Fruit fly (Drosophila melanogaster): ENCODE data around the gene CG5860.
A peak's percentile ranks its signal among the peaks of the same experiment; 100 is the strongest.

The CG5860 gene

DNA sequence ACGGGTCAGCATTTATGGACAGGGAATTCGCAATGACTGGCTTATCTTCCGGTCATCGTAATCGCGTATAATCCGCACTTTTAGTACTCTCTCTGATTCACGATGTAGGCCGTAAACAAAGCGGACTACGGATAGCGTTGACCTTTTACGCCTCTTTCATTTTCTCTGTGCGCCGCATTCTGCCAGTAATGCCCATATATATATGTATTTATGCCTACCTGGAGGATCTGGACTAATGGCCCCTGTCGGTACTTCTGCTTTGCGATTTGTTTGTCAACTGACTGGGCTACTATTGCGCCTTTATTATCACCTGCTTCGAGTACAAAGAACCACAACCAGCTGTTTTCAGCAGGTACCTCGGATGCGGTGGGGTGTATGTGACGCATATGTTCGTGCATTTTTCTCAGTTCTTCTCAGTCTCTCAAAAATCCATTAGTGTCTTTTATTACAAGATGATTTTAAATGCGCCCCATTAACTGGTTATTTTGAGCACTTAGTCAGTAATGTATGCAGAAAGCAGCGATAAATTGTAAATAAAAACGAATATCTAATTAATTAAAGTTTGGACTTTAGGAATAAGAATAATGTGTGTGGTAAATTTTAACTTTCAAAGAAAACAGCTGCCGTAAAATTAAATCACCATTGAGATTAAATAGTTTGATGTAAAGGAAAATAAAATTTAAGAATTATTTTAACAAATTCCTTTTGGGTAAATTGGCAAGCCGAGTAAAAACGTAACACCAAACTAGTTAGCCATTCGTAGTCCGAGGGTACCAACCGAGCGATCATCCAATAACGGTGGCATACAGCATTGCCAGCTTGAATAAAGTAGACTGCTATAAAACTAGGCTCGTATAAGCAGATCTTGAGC is 14.9 kb upstream of the CG5860 start, which contains the start of gene CREG (continued):
- TF ChIP-seq BtbVII (GFP tag; optimal IDR thresholded peaks at IDR 0.05) (peak; percentile 15), slp2 (GFP tag; optimal IDR thresholded peaks at IDR 0.05) (no peak), CG12942 (GFP tag; optimal IDR thresholded peaks at IDR 0.05) (no peak), HHEX (GFP tag; optimal IDR thresholded peaks at IDR 0.05) (no peak), Oaz (GFP tag; IDR thresholded peaks at IDR 0.05) (no peak), sima (GFP tag; optimal IDR thresholded peaks at IDR 0.05) (no peak), CG8290 (GFP tag; optimal IDR thresholded peaks at IDR 0.05) (no peak), CG8290 (tag; optimal IDR thresholded peaks at IDR 0.05) (no peak), CG11696 (GFP tag; IDR thresholded peaks at IDR 0.05) (no peak), peb (GFP tag; IDR thresholded peaks at IDR 0.05) (no peak), pan (optimal IDR thresholded peaks at IDR 0.05) (peak in 1 of 2 experiments; percentile 64), pan (GFP tag; optimal IDR thresholded peaks at IDR 0.05 in 1 of 2, IDR thresholded peaks at IDR 0.05 in 1 of 2) (peak in 1 of 2 experiments; percentile 77), NC2α (GFP tag; optimal IDR thresholded peaks at IDR 0.05) (no peak), CG4404 (GFP tag; IDR thresholded peaks at IDR 0.05) (no peak), unpg (GFP tag; optimal IDR thresholded peaks at IDR 0.05) (no peak), gcm (GFP tag; optimal IDR thresholded peaks at IDR 0.05) (no peak), Sry-δ (GFP tag; optimal IDR thresholded peaks at IDR 0.05) (no peak), CG34422 (GFP tag; IDR thresholded peaks at IDR 0.05) (no peak), CG2116 (GFP tag; optimal IDR thresholded peaks at IDR 0.05) (peak; percentile 11), dimm (GFP tag; IDR thresholded peaks at IDR 0.05) (no peak), Dip2 (GFP tag; IDR thresholded peaks at IDR 0.05) (no peak), Usf (GFP tag; optimal IDR thresholded peaks at IDR 0.05) (no peak), Chrac-16 (GFP tag; optimal IDR thresholded peaks at IDR 0.05) (peak; percentile 3), CG11504 (tag; optimal IDR thresholded peaks at IDR 0.05) (peak; percentile 49), HLHmδ (GFP tag; optimal IDR thresholded peaks at IDR 0.05) (no peak), kay (GFP tag; optimal IDR thresholded peaks at IDR 0.05) (no peak), CG6689 (GFP tag; IDR thresholded peaks at IDR 0.05) (no peak), Fer1 (GFP tag; optimal IDR thresholded peaks at IDR 0.05) (no peak), ems (GFP tag; optimal IDR thresholded peaks at IDR 0.05) (no peak), esg (GFP tag; conservative IDR thresholded peaks at IDR 0.05) (no peak), CG34224 (GFP tag; IDR thresholded peaks at IDR 0.05; ENCODE audit: partially characterized antibody) (no peak), CG16813 (GFP tag; IDR thresholded peaks at IDR 0.05; ENCODE audit: partially characterized antibody) (no peak), Lpt (GFP tag; optimal IDR thresholded peaks at IDR 0.05) (no peak), CG17328 (GFP tag; IDR thresholded peaks at IDR 0.05) (no peak), dpn (GFP tag; optimal IDR thresholded peaks at IDR 0.05) (no peak), MTF-1 (GFP tag; optimal IDR thresholded peaks at IDR 0.05; ENCODE audit: borderline replicate concordance) (no peak), E2f1 (GFP tag; IDR thresholded peaks at IDR 0.05) (peak; percentile 29; the same call in 1 of the 2 replicates), CG33213 (GFP tag; optimal IDR thresholded peaks at IDR 0.05) (no peak), Dek (tag; optimal IDR thresholded peaks at IDR 0.05) (no peak), Neu2 (GFP tag; optimal IDR thresholded peaks at IDR 0.05; ENCODE audit: borderline replicate concordance) (no peak), chn (GFP tag; optimal IDR thresholded peaks at IDR 0.05) (peak; percentile 0), CHES-1-like (GFP tag; optimal IDR thresholded peaks at IDR 0.05) (no peak), lmd (GFP tag; IDR thresholded peaks at IDR 0.05) (no peak), crol (GFP tag; IDR thresholded peaks at IDR 0.05) (no peak), Doc2 (GFP tag; IDR thresholded peaks at IDR 0.05) (no peak), ham (GFP tag; IDR thresholded peaks at IDR 0.05) (no peak), scrt (GFP tag; optimal IDR thresholded peaks at IDR 0.05) (no peak), CG12071 (GFP tag; optimal IDR thresholded peaks at IDR 0.05) (no peak), kah (GFP tag; optimal IDR thresholded peaks at IDR 0.05) (no peak), CG17912 (GFP tag; optimal IDR thresholded peaks at IDR 0.05) (no peak), CG8765 (GFP tag; IDR thresholded peaks at IDR 0.05) (no peak)

Data from whole organism, embryonic.